Worm (Caenorhabditis elegans): ENCODE data around the gene fubl-1.

fubl-1 gene

DNA sequence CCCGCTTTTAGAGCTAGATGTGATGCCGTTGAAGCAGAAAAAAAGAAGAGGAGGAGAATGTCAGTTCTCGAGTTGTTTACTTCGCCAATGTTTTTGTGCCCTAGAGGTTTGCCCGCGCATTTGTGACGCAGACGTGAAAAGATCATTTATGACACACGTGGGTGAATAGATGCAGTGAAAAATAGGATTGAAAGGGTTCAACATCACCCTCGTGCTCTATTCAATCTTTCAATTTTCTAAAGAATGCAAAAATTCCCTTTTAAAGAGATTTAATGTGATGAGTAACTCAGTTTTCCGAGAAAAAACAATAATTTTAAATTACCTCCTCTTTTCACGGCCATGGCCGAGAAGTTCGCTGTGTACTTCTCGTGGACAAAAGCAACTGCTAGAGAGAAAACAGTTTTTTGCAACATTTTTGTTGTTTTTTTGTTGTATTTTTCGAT, 7.8 kb upstream of the fubl-1 start (continued):
- no peak for TF ChIP-seq nhr-80 (tag; optimal IDR thresholded peaks at IDR 0.05)
- no peak for TF ChIP-seq let-607 (tag; optimal IDR thresholded peaks at IDR 0.05)
- peak; percentile 46 for TF ChIP-seq ceh-91 (GFP tag; IDR thresholded peaks at IDR 0.05)
- no peak for TF ChIP-seq Y56A3A.18 (GFP tag; IDR thresholded peaks at IDR 0.05)
- TF ChIP-seq hsf-1 (GFP tag; IDR thresholded peaks at IDR 0.05): no peak
- TF ChIP-seq mes-4 (tag; optimal IDR thresholded peaks at IDR 0.05): no peak
- TF ChIP-seq Y67H2A.10 (GFP tag; conservative IDR thresholded peaks at IDR 0.05): no peak
- TF ChIP-seq hmg-20 (GFP tag; IDR thresholded peaks at IDR 0.05): no peak
- TF ChIP-seq F52B5.7 (tag; optimal IDR thresholded peaks at IDR 0.05): no peak
- TF ChIP-seq cebp-2 (GFP tag; IDR thresholded peaks at IDR 0.05): no peak
- no peak for TF ChIP-seq him-1 (tag; optimal IDR thresholded peaks at IDR 0.05)
- TF ChIP-seq lag-1 (GFP tag; IDR thresholded peaks at IDR 0.05): no peak
- no peak for TF ChIP-seq zfh-2 (GFP tag; conservative IDR thresholded peaks at IDR 0.05)
- no peak for TF ChIP-seq rec-8 (tag; optimal IDR thresholded peaks at IDR 0.05)
- TF ChIP-seq hrde-1 (tag; optimal IDR thresholded peaks at IDR 0.05; ENCODE audit: borderline replicate concordance): no peak
- TF ChIP-seq ets-4 (GFP tag; optimal IDR thresholded peaks at IDR 0.05): no peak
- no peak for TF ChIP-seq athp-1 (tag; optimal IDR thresholded peaks at IDR 0.05)
- TF ChIP-seq F23B12.7 (tag; optimal IDR thresholded peaks at IDR 0.05; ENCODE audit: insufficient read depth): no peak
- TF ChIP-seq nhr-120 (GFP tag; IDR thresholded peaks at IDR 0.05): no peak
- no peak for TF ChIP-seq unc-130 (GFP tag; optimal IDR thresholded peaks at IDR 0.05)
- no peak for TF ChIP-seq F49E8.2 (tag; optimal IDR thresholded peaks at IDR 0.05; ENCODE audit: insufficient read depth)
- TF ChIP-seq dox-1 (GFP tag; IDR thresholded peaks at IDR 0.05): peak; percentile 16; the same call in 1 of the 2 replicates
- no peak for TF ChIP-seq Y53G8AR.9 (GFP tag; conservative IDR thresholded peaks at IDR 0.05)
- peak; percentile 5 for TF ChIP-seq lsl-1 (GFP tag; optimal IDR thresholded peaks at IDR 0.05)
- TF ChIP-seq ccch-3 (GFP tag; optimal IDR thresholded peaks at IDR 0.05): no peak
- no peak for TF ChIP-seq ztf-18 (tag; optimal IDR thresholded peaks at IDR 0.05)
- TF ChIP-seq ceh-79 (tag; optimal IDR thresholded peaks at IDR 0.05): no peak
- no peak for TF ChIP-seq sptf-2 (GFP tag; optimal IDR thresholded peaks at IDR 0.05)
- no peak for TF ChIP-seq snpc-4 (GFP tag; optimal IDR thresholded peaks at IDR 0.05)
- TF ChIP-seq snpc-4 (tag; optimal IDR thresholded peaks at IDR 0.05): no peak
- no peak for TF ChIP-seq sdz-38 (tag; optimal IDR thresholded peaks at IDR 0.05)
- TF ChIP-seq Y79H2A.3 (GFP tag; conservative IDR thresholded peaks at IDR 0.05): no peak
- no peak for TF ChIP-seq unc-62 (GFP tag; optimal IDR thresholded peaks at IDR 0.05)
- TF ChIP-seq ama-1 (optimal IDR thresholded peaks at IDR 0.05): no peak
- no peak for TF ChIP-seq ama-1 (GFP tag; optimal IDR thresholded peaks at IDR 0.05)
- peak; percentile 19 for TF ChIP-seq dpl-1 (GFP tag; optimal IDR thresholded peaks at IDR 0.05)
- no peak for TF ChIP-seq ztf-22 (GFP tag; optimal IDR thresholded peaks at IDR 0.05)
- TF ChIP-seq nhr-27 (tag; optimal IDR thresholded peaks at IDR 0.05): no peak
- no peak for TF ChIP-seq fkh-3 (tag; optimal IDR thresholded peaks at IDR 0.05)
- no peak for TF ChIP-seq F10E7.11 (tag; optimal IDR thresholded peaks at IDR 0.05)
- TF ChIP-seq nfyb-1 (GFP tag; IDR thresholded peaks at IDR 0.05): no peak
- no peak for TF ChIP-seq aptf-3 (GFP tag; IDR thresholded peaks at IDR 0.05)
- TF ChIP-seq akir-1 (GFP tag; optimal IDR thresholded peaks at IDR 0.05): no peak
- no peak for TF ChIP-seq dpff-1 (tag; optimal IDR thresholded peaks at IDR 0.05)
- TF ChIP-seq lin-40 (tag; optimal IDR thresholded peaks at IDR 0.05): no peak
- no peak for TF ChIP-seq tbp1 (GFP tag; optimal IDR thresholded peaks at IDR 0.05)
- peak; percentile 45 for TF ChIP-seq somi-1 (GFP tag; optimal IDR thresholded peaks at IDR 0.05)
- no peak for TF ChIP-seq egl-18 (GFP tag; IDR thresholded peaks at IDR 0.05)
- TF ChIP-seq cebp-1 (GFP tag; IDR thresholded peaks at IDR 0.05): no peak
- TF ChIP-seq cebp-1 (tag; optimal IDR thresholded peaks at IDR 0.05): peak; percentile 28
